Fruit fly (Drosophila melanogaster): ENCODE data around the gene RNaseX25.

The RNaseX25 gene

DNA sequence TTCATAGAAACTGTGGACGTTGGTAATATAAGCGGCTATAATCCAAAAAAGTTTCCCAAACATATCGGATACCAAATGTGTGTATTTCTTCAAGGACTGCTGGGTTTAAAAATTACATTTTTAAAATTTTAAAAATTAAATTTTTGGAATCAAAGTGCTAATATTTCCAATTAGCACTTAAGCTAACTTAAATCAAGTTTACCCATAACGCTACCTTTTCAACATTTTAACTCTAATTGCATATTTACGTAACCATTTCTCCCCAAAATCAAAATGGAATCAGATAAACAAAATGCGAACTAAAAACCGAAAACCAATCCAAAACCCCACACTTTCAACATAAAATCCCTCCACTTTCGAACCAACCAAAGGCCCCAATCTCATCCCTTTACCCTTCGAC, 24.2 kb upstream of the RNaseX25 start, which contains the start of gene CG43880:
Gene CG43880, minus strand, starts transcription at position 101 of the 400 bp plus-strand sequence.
- TF ChIP-seq CoRest (tag; optimal IDR thresholded peaks at IDR 0.05) (no peak), CG11723 (GFP tag; optimal IDR thresholded peaks at IDR 0.05) (no peak), Dad (GFP tag; optimal IDR thresholded peaks at IDR 0.05) (no peak), CG42726 (GFP tag; IDR thresholded peaks at IDR 0.05; ENCODE audit: partially characterized antibody) (no peak), dan (GFP tag; IDR thresholded peaks at IDR 0.05) (no peak), tgo (GFP tag; IDR thresholded peaks at IDR 0.05) (no peak), Pdp1 (GFP tag; optimal IDR thresholded peaks at IDR 0.05) (no peak), CG16863 (GFP tag; optimal IDR thresholded peaks at IDR 0.05) (no peak)

- TF ChIP-seq abd-A (tag; optimal IDR thresholded peaks at IDR 0.05) (peak; percentile 60), MESR4 (GFP tag; optimal IDR thresholded peaks at IDR 0.05) (no peak), rib (GFP tag; IDR thresholded peaks at IDR 0.05) (peak; percentile 37; the same call in 1 of the 2 replicates), NFAT (GFP tag; IDR thresholded peaks at IDR 0.05) (no peak), sima (GFP tag; optimal IDR thresholded peaks at IDR 0.05) (no peak), Nf-YC (tag; optimal IDR thresholded peaks at IDR 0.05) (peak; percentile 97), gcm2 (GFP tag; optimal IDR thresholded peaks at IDR 0.05) (no peak), nerfin-1 (tag; optimal IDR thresholded peaks at IDR 0.05) (peak; percentile 41), ab (GFP tag; optimal IDR thresholded peaks at IDR 0.05) (no peak), Camta (GFP tag; optimal IDR thresholded peaks at IDR 0.05) (no peak), sug (tag; optimal IDR thresholded peaks at IDR 0.05) (peak; percentile 56), Eip74EF (GFP tag; optimal IDR thresholded peaks at IDR 0.05) (no peak), hb (GFP tag; IDR thresholded peaks at IDR 0.05; ENCODE audit: partially characterized antibody) (no peak), sr (GFP tag; IDR thresholded peaks at IDR 0.05) (no peak; the same call in 2 of the 3 replicates), ewg (GFP tag; optimal IDR thresholded peaks at IDR 0.05) (peak; percentile 5), CG2116 (GFP tag; optimal IDR thresholded peaks at IDR 0.05) (no peak), amos (GFP tag; IDR thresholded peaks at IDR 0.05; ENCODE audit: partially characterized antibody) (peak; percentile 17; the same call in 1 of the 2 replicates), Oli (tag; optimal IDR thresholded peaks at IDR 0.05) (no peak), CG10321 (GFP tag; IDR thresholded peaks at IDR 0.05) (peak; percentile 92), gcm (GFP tag; optimal IDR thresholded peaks at IDR 0.05) (peak; percentile 67), caup (GFP tag; optimal IDR thresholded peaks at IDR 0.05; ENCODE audit: severe bottlenecking) (peak; percentile 31), stwl (tag; optimal IDR thresholded peaks at IDR 0.05) (no peak), Vsx1 (GFP tag; optimal IDR thresholded peaks at IDR 0.05) (peak; percentile 55), CG6654 (GFP tag; optimal IDR thresholded peaks at IDR 0.05) (no peak), HmgD (GFP tag; optimal IDR thresholded peaks at IDR 0.05) (no peak), Poxn (GFP tag; IDR thresholded peaks at IDR 0.05) (no peak), chm (GFP tag; IDR thresholded peaks at IDR 0.05) (peak; percentile 51; the same call in 1 of the 2 replicates), CG15601 (tag; optimal IDR thresholded peaks at IDR 0.05) (no peak), dm (GFP tag; optimal IDR thresholded peaks at IDR 0.05) (no peak), Kr (GFP tag; optimal IDR thresholded peaks at IDR 0.05) (no peak), sd (tag; optimal IDR thresholded peaks at IDR 0.05) (peak; percentile 85), Awh (GFP tag; IDR thresholded peaks at IDR 0.05) (0 out of 2 replicates have a peak, but pooled peaks have one; percentile 26), bowl (GFP tag; IDR thresholded peaks at IDR 0.05) (no peak), CG30020 (tag; optimal IDR thresholded peaks at IDR 0.05) (no peak), Jarid2 (GFP tag; optimal IDR thresholded peaks at IDR 0.05) (peak; percentile 84), z (GFP tag; IDR thresholded peaks at IDR 0.05) (no peak), CG1832 (GFP tag; optimal IDR thresholded peaks at IDR 0.05) (peak; percentile 89), gem (tag; optimal IDR thresholded peaks at IDR 0.05) (no peak), ci (GFP tag; IDR thresholded peaks at IDR 0.05) (peak; percentile 43; the same call in 1 of the 3 replicates), CG6272 (GFP tag; IDR thresholded peaks at IDR 0.05) (no peak), CG34224 (GFP tag; IDR thresholded peaks at IDR 0.05; ENCODE audit: partially characterized antibody) (peak; percentile 20; the same call in 1 of the 3 replicates)
Measured at dm6 chr3L:7947880-7948286, 22.5 kb upstream of the RNaseX25 start, which contains the start of gene exex. exex (plus strand) TSS chr3L:7948186.

All from whole organism, embryonic.